Worm (Caenorhabditis elegans): ENCODE results near the gene gcy-20.

The gcy-20 gene

ce11 chrV:16202618-16203017, 51.0 kb downstream of the gcy-20 start, which contains the start of gene F11A5.18:
F11A5.18 (plus strand) TSS chrV:16202918.
- TF ChIP-seq fos-1 (tag; optimal IDR thresholded peaks at IDR 0.05) (no peak), eor-1 (tag; optimal IDR thresholded peaks at IDR 0.05) (no peak), ZK546.5 (tag; optimal IDR thresholded peaks at IDR 0.05) (no peak), R02D3.7 (tag; optimal IDR thresholded peaks at IDR 0.05) (no peak), fkh-10 (GFP tag; optimal IDR thresholded peaks at IDR 0.05) (no peak), nfya-1 (tag; optimal IDR thresholded peaks at IDR 0.05; ENCODE audit: insufficient read depth) (no peak), nhr-76 (tag; optimal IDR thresholded peaks at IDR 0.05) (no peak), nhr-67 (tag; optimal IDR thresholded peaks at IDR 0.05) (no peak), unc-39 (tag; optimal IDR thresholded peaks at IDR 0.05) (no peak), zag-1 (tag; optimal IDR thresholded peaks at IDR 0.05) (no peak), elt-3 (tag; optimal IDR thresholded peaks at IDR 0.05) (no peak)

- TF ChIP-seq nfya-1 (tag; optimal IDR thresholded peaks at IDR 0.05; ENCODE audit: insufficient read depth) (no peak), pqm-1 (tag; optimal IDR thresholded peaks at IDR 0.05) (no peak), fkh-10 (GFP tag; optimal IDR thresholded peaks at IDR 0.05) (no peak), R02D3.7 (tag; optimal IDR thresholded peaks at IDR 0.05) (no peak), egl-5 (tag; optimal IDR thresholded peaks at IDR 0.05) (no peak), tbx-2 (tag; optimal IDR thresholded peaks at IDR 0.05) (no peak), nhr-43 (tag; optimal IDR thresholded peaks at IDR 0.05; ENCODE audit: poor library complexity, severe bottlenecking) (no peak), nhr-76 (tag; optimal IDR thresholded peaks at IDR 0.05) (no peak)
Measured at ce11 chrV:16201730-16202129, 51.9 kb downstream of the gcy-20 start, which contains the start of gene F11A5.17. F11A5.17 (plus strand) TSS chrV:16202030.

All from whole organism, L3 larva.